Fruit fly (Drosophila melanogaster) whole organism, embryonic: ENCODE results near the gene RtcB.

Experiments
- Aef1 ChIP-seq: fragments of 200-800 bp; sonication (Bioruptor generic); IDR thresholded peaks from 3 replicates; pipeline ENCODE4 v1.3.6; 2022; ENCODE audit warnings: missing biosample characterization, missing genetic modification characterization
- B-H1 ChIP-seq: fragments of 200-800 bp; sonication (Bioruptor generic); IDR thresholded peaks from 3 replicates; pipeline ENCODE4 v1.3.6; 2022; ENCODE audit warnings: missing biosample characterization, missing genetic modification characterization
- CG10209 ChIP-seq: fragments of 200-800 bp; sonication (Bioruptor generic); optimal IDR thresholded peaks from 3 replicates; lab custom pipeline; 2017; ENCODE audit warnings: missing biosample characterization, mild to moderate bottlenecking, missing genetic modification characterization, missing genetic modification reagents
- CG1024 ChIP-seq: fragments of 200-800 bp; sonication (Bioruptor generic); IDR thresholded peaks from 2 replicates; pipeline ENCODE4 v1.3.6; 2022; ENCODE audit warnings: missing biosample characterization, missing genetic modification characterization
- CG10959 ChIP-seq: fragments of 200-800 bp; sonication (Bioruptor generic); IDR thresholded peaks from 2 replicates; pipeline ENCODE4 v1.3.6; 2022; ENCODE audit warnings: missing biosample characterization, missing genetic modification characterization
- CG15011 ChIP-seq: fragments of 200-800 bp; sonication (Bioruptor generic); optimal IDR thresholded peaks from 3 replicates; lab custom pipeline; 2018; ENCODE audit warnings: missing biosample characterization, mild to moderate bottlenecking, missing genetic modification characterization
- CG17361 ChIP-seq: fragments of 200-800 bp; sonication (Bioruptor generic); IDR thresholded peaks from 3 replicates; pipeline ENCODE4 v1.3.6; 2022; ENCODE audit warnings: missing biosample characterization, missing genetic modification characterization
- CG17829 ChIP-seq: fragments of 200-800 bp; optimal IDR thresholded peaks from 2 replicates; lab custom pipeline; 2019; ENCODE audit warnings: missing biosample characterization, mild to moderate bottlenecking, missing genetic modification characterization, moderate library complexity
- CG1832 ChIP-seq: fragments of 200-800 bp; sonication (Bioruptor generic); optimal IDR thresholded peaks from 2 replicates; lab custom pipeline; 2017; ENCODE audit warnings: missing biosample characterization, mild to moderate bottlenecking, missing genetic modification characterization, inconsistent platforms
- CG2116 ChIP-seq: fragments of 200-800 bp; sonication (Bioruptor generic); optimal IDR thresholded peaks from 3 replicates; lab custom pipeline; 2018; ENCODE audit warnings: missing biosample characterization, mild to moderate bottlenecking, missing genetic modification characterization
- CG30403 ChIP-seq: fragments of 200-800 bp; sonication (Bioruptor generic); optimal IDR thresholded peaks from 3 replicates; lab custom pipeline; 2016; ENCODE audit warnings: missing biosample characterization, missing genetic modification characterization
- CG3163 ChIP-seq: fragments of 200-800 bp; sonication (Bioruptor generic); optimal IDR thresholded peaks from 3 replicates; lab custom pipeline; 2016; ENCODE audit warnings: missing biosample characterization, missing genetic modification characterization
- CG32532 ChIP-seq: fragments of 200-800 bp; sonication (Bioruptor generic); IDR thresholded peaks from 2 replicates; pipeline ENCODE4 v1.3.6; 2022; ENCODE audit warnings: missing biosample characterization, missing genetic modification characterization
- CG3281 ChIP-seq: fragments of 200-800 bp; sonication (Bioruptor generic); optimal IDR thresholded peaks from 3 replicates; lab custom pipeline; 2017; ENCODE audit warnings: missing biosample characterization, mild to moderate bottlenecking, missing genetic modification characterization
- CG6791 ChIP-seq: fragments of 200-800 bp; sonication (Bioruptor generic); IDR thresholded peaks from 3 replicates; pipeline ENCODE4 v1.3.6; 2022; ENCODE audit warnings: missing biosample characterization, missing genetic modification characterization; ENCODE audit not compliant: partially characterized antibody
- CG8281 ChIP-seq: fragments of 200-800 bp; sonication (Bioruptor generic); optimal IDR thresholded peaks from 2 replicates; lab custom pipeline; 2018; ENCODE audit warnings: missing biosample characterization, mild to moderate bottlenecking, missing genetic modification characterization, moderate library complexity
- CG9727 ChIP-seq: fragments of 200-800 bp; sonication (Bioruptor generic); optimal IDR thresholded peaks from 3 replicates; lab custom pipeline; 2017; ENCODE audit warnings: missing biosample characterization, mild to moderate bottlenecking, missing genetic modification characterization
- D19B ChIP-seq: fragments of 200-800 bp; sonication (Bioruptor generic); optimal IDR thresholded peaks from 2 replicates; lab custom pipeline; 2017; ENCODE audit warnings: missing biosample characterization, mild to moderate bottlenecking, missing genetic modification characterization
- Deaf1 ChIP-seq: fragments of 200-800 bp; optimal IDR thresholded peaks from 3 replicates; lab custom pipeline; 2019; ENCODE audit warnings: missing biosample characterization, mild to moderate bottlenecking, missing genetic modification characterization, moderate library complexity
- Dll ChIP-seq: fragments of 200-800 bp; sonication (Bioruptor generic); IDR thresholded peaks from 4 replicates; pipeline ENCODE4 v1.3.6; 2022; ENCODE audit warnings: missing biosample characterization, missing genetic modification characterization; ENCODE audit not compliant: partially characterized antibody
- Gug ChIP-seq: fragments of 200-800 bp; sonication (Bioruptor generic); IDR thresholded peaks from 4 replicates; pipeline ENCODE4 v1.3.6; 2022; ENCODE audit warnings: missing biosample characterization, missing genetic modification characterization
- Kr ChIP-seq: fragments of 200-800 bp; sonication (Bioruptor generic); optimal IDR thresholded peaks from 2 replicates; lab custom pipeline; 2017; ENCODE audit warnings: missing biosample characterization, mild to moderate bottlenecking, missing genetic modification characterization
- MTF-1 ChIP-seq: fragments of 200-800 bp; sonication (Bioruptor generic); optimal IDR thresholded peaks from 2 replicates; lab custom pipeline; 2018; ENCODE audit warnings: missing biosample characterization, mild to moderate bottlenecking, missing genetic modification characterization, borderline replicate concordance
- PHDP ChIP-seq: fragments of 200-800 bp; sonication (Bioruptor generic); optimal IDR thresholded peaks from 3 replicates; lab custom pipeline; 2018; ENCODE audit warnings: missing biosample characterization, mild to moderate bottlenecking, missing genetic modification characterization, moderate library complexity
- Sin3A ChIP-seq: fragments of >200 bp; optimal IDR thresholded peaks from 2 replicates; lab custom pipeline; 2018
- ab ChIP-seq: fragments of 200-800 bp; sonication (Bioruptor generic); optimal IDR thresholded peaks from 2 replicates; lab custom pipeline; 2016; ENCODE audit warnings: missing biosample characterization, missing genetic modification characterization
- ac ChIP-seq: fragments of 200-800 bp; sonication (Bioruptor generic); optimal IDR thresholded peaks from 3 replicates; lab custom pipeline; 2017; ENCODE audit warnings: missing biosample characterization, mild to moderate bottlenecking, missing genetic modification characterization
- br ChIP-seq: fragments of >200 bp; optimal IDR thresholded peaks from 2 replicates; lab custom pipeline; 2017
- cato ChIP-seq: fragments of 200-800 bp; sonication (Bioruptor generic); optimal IDR thresholded peaks from 2 replicates; lab custom pipeline; 2016; ENCODE audit warnings: missing biosample characterization, missing genetic modification characterization, borderline replicate concordance
- dimm ChIP-seq: fragments of 200-800 bp; sonication (Bioruptor generic); IDR thresholded peaks from 2 replicates; pipeline ENCODE4 v1.3.6; 2022; ENCODE audit warnings: missing biosample characterization, missing genetic modification characterization
- dysf ChIP-seq: fragments of 200-800 bp; sonication (Bioruptor generic); IDR thresholded peaks from 3 replicates; pipeline ENCODE4 v1.3.6; 2022; ENCODE audit warnings: missing biosample characterization, missing genetic modification characterization
- ewg ChIP-seq: fragments of 200-800 bp; sonication (Bioruptor generic); optimal IDR thresholded peaks from 3 replicates; lab custom pipeline; 2017; ENCODE audit warnings: mild to moderate bottlenecking, missing biosample characterization, missing genetic modification reagents, missing genetic modification characterization
- fu2 ChIP-seq: fragments of 200-800 bp; sonication (Bioruptor generic); optimal IDR thresholded peaks from 2 replicates; lab custom pipeline; 2016; ENCODE audit warnings: missing biosample characterization, missing genetic modification characterization
- gem ChIP-seq: fragments of 200-800 bp; sonication (Bioruptor generic); optimal IDR thresholded peaks from 2 replicates; lab custom pipeline; 2019; ENCODE audit warnings: missing biosample characterization, mild to moderate bottlenecking, missing genetic modification characterization, moderate library complexity
- kah ChIP-seq: fragments of 200-800 bp; sonication (Bioruptor generic); optimal IDR thresholded peaks from 2 replicates; lab custom pipeline; 2018; ENCODE audit warnings: missing biosample characterization, mild to moderate bottlenecking, missing genetic modification characterization
- knrl ChIP-seq: fragments of 200-800 bp; sonication (Bioruptor generic); IDR thresholded peaks from 3 replicates; pipeline ENCODE4 v1.3.6; 2022; ENCODE audit warnings: missing biosample characterization, missing genetic modification characterization; ENCODE audit not compliant: partially characterized antibody
- lbe ChIP-seq: fragments of 200-800 bp; sonication (Bioruptor generic); optimal IDR thresholded peaks from 2 replicates; lab custom pipeline; 2016; ENCODE audit warnings: missing biosample characterization, mild to moderate bottlenecking, missing genetic modification characterization
- otp ChIP-seq: fragments of 200-800 bp; sonication (Bioruptor generic); IDR thresholded peaks from 3 replicates; pipeline ENCODE4, ENCODE4 v1.3.6; 2022; ENCODE audit warnings: missing biosample characterization, missing genetic modification characterization
- pb ChIP-seq: fragments of 200-800 bp; sonication (Bioruptor generic); optimal IDR thresholded peaks from 3 replicates; lab custom pipeline; 2016; ENCODE audit warnings: missing biosample characterization, missing genetic modification characterization
- pnt ChIP-seq: fragments of 200-800 bp; sonication (Bioruptor generic); optimal IDR thresholded peaks from 3 replicates; lab custom pipeline; 2016; ENCODE audit warnings: missing biosample characterization, missing genetic modification characterization
- ranshi ChIP-seq: fragments of 200-800 bp; sonication (Bioruptor generic); IDR thresholded peaks from 2 replicates; pipeline ENCODE4 v1.3.6; 2022; ENCODE audit warnings: missing biosample characterization, missing genetic modification characterization
- slou ChIP-seq: fragments of 200-800 bp; sonication (Bioruptor generic); optimal IDR thresholded peaks from 3 replicates; lab custom pipeline; 2016; ENCODE audit warnings: missing biosample characterization, missing genetic modification characterization
- sna ChIP-seq: fragments of 200-800 bp; sonication (Bioruptor generic); IDR thresholded peaks from 2 replicates; pipeline ENCODE4 v1.3.6; 2022; ENCODE audit warnings: missing biosample characterization, missing genetic modification characterization; ENCODE audit not compliant: partially characterized antibody
- sob ChIP-seq: fragments of 200-800 bp; sonication (Bioruptor generic); IDR thresholded peaks from 2 replicates; pipeline ENCODE4 v1.3.6; 2022; ENCODE audit warnings: missing biosample characterization, missing genetic modification characterization
- sr ChIP-seq: fragments of 200-800 bp; sonication (Bioruptor generic); IDR thresholded peaks from 3 replicates; pipeline ENCODE4 v1.3.6; 2022; ENCODE audit warnings: missing biosample characterization, missing genetic modification characterization
- ssp ChIP-seq: fragments of 200-800 bp; sonication (Bioruptor generic); IDR thresholded peaks from 2 replicates; pipeline ENCODE4 v1.3.6; 2022; ENCODE audit warnings: missing biosample characterization, missing genetic modification characterization
- sug ChIP-seq: fragments of 200-800 bp; optimal IDR thresholded peaks from 2 replicates; lab custom pipeline; 2019; ENCODE audit warnings: missing biosample characterization, mild to moderate bottlenecking, missing genetic modification characterization, moderate library complexity
- vnd ChIP-seq: fragments of 200-800 bp; sonication (Bioruptor generic); IDR thresholded peaks from 3 replicates; pipeline ENCODE4 v1.3.6; 2022; ENCODE audit warnings: missing biosample characterization, missing genetic modification characterization; ENCODE audit not compliant: partially characterized antibody
- wek ChIP-seq: fragments of 200-800 bp; sonication (Bioruptor generic); optimal IDR thresholded peaks from 3 replicates; lab custom pipeline; 2018; ENCODE audit warnings: missing biosample characterization, mild to moderate bottlenecking, missing genetic modification characterization, moderate library complexity

The RtcB gene

DNA sequence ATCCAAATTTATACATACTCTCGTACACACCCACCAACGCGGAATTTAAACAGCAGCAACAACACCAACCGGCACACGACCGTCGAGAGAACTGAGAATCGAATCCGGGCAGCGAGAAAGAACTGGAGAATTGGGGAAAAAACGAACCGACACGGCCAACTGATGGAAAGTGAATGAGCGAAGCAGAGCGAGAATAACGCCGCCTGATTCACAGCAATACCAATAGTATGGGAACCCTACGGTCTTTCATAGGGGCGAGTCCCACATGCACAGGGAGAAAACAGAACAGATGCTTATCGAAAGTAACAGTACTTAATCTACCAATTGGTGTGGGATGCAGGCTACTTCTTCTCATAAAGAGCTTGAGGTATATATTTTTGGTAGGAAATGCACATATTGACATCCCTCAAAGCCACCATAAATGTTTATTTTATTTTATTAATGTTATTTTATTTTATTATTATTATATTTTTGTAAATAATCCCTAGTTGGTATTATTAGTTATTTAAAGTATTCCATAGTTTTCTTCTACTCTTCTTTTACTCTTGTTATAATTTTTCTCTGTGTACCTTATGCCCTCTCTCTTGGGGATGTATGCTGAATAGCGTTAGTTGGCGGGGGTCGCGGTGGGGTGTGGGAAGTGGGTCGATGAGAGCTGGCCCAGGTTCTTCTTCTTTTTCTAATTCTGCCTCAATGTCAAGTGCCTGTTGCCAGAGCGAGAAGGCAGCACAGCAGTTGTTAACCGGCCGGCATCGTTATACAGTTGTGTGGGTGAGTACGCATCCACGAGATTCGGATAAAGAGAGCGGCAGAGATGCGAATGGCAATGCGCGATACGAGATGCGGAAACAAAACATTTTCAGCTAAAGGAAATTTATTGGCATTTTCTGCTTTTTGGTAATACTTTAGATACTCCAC lies 31.9 kb upstream of the RtcB start, which contains the start of gene CG17544 (continued):
- TF ChIP-seq Aef1 (GFP tag; lab: Robert Waterston, UW) (peak; percentile 52; the same call in 1 of the 3 replicates), CG8281 (tag; lab: Kevin White, UChicago) (peak; percentile 61), CG1024 (GFP tag; lab: Robert Waterston, UW) (no peak), dimm (no peak), CG1832 (peak; percentile 87), kah (GFP tag; lab: Kevin White, UChicago) (peak; percentile 60), slou (GFP tag; lab: Kevin White, UChicago) (no peak), B-H1 (no peak), ab (GFP tag; lab: Kevin White, UChicago) (no peak), CG3281 (GFP tag; lab: Kevin White, UChicago) (peak; percentile 90), CG2116 (GFP tag; lab: Kevin White, UChicago) (peak; percentile 21), otp (GFP tag; lab: Robert Waterston, UW) (peak; percentile 30; the same call in 1 of the 3 replicates), Deaf1 (tag; lab: Kevin White, UChicago) (peak; percentile 70), MTF-1 (peak; percentile 32), sna (GFP tag; lab: Robert Waterston, UW) (no peak), Kr (GFP tag; lab: Kevin White, UChicago) (no peak), dysf (GFP tag; lab: Robert Waterston, UW) (peak; percentile 72), ewg (GFP tag; lab: Kevin White, UChicago) (peak; percentile 62), CG17361 (GFP tag; lab: Robert Waterston, UW) (peak; percentile 87), CG32532 (GFP tag; lab: Robert Waterston, UW) (peak; percentile 76), vnd (GFP tag; lab: Robert Waterston, UW) (no peak), Dll (no peak), cato (GFP tag; lab: Kevin White, UChicago) (peak; percentile 52), pb (no peak), sug (tag; lab: Kevin White, UChicago) (peak; percentile 81), gem (tag; lab: Kevin White, UChicago) (peak; percentile 90), fu2 (peak; percentile 25), CG9727 (GFP tag; lab: Kevin White, UChicago) (peak; percentile 86), pnt (GFP tag; lab: Kevin White, UChicago) (peak; percentile 33), ranshi (GFP tag; lab: Robert Waterston, UW) (peak; percentile 47; the same call in 1 of the 2 replicates), PHDP (tag; lab: Kevin White, UChicago) (peak; percentile 76), ssp (GFP tag; lab: Robert Waterston, UW) (peak; percentile 54), D19B (GFP tag; lab: Kevin White, UChicago) (peak; percentile 72), knrl (GFP tag; lab: Robert Waterston, UW) (no peak), sr (GFP tag; lab: Robert Waterston, UW) (peak; percentile 62), CG15011 (GFP tag; lab: Kevin White, UChicago) (no peak), CG17829 (tag; lab: Kevin White, UChicago) (peak; percentile 82), CG6791 (GFP tag; lab: Robert Waterston, UW) (peak; percentile 32; the same call in 1 of the 3 replicates), CG10959 (GFP tag; lab: Robert Waterston, UW) (no peak), Gug (GFP tag; lab: Robert Waterston, UW) (peak; percentile 39; the same call in 2 of the 4 replicates), Sin3A (no peak), br (no peak), CG30403 (peak; percentile 66), lbe (peak; percentile 29), CG10209 (peak; percentile 86), wek (GFP tag; lab: Kevin White, UChicago) (no peak), CG3163 (GFP tag; lab: Kevin White, UChicago) (peak; percentile 62), sob (peak; percentile 56; the same call in 1 of the 2 replicates), ac (GFP tag; lab: Kevin White, UChicago) (peak; percentile 9)
